Fruit fly (Drosophila melanogaster): ENCODE measurements around the gene Cph.

- TF ChIP-seq PHDP (tag; optimal IDR thresholded peaks at IDR 0.05) (no peak), CG10366 (GFP tag; IDR thresholded peaks at IDR 0.05) (no peak), sens-2 (GFP tag; IDR thresholded peaks at IDR 0.05) (no peak)
These were observed 35.5 kb upstream of the Cph start, which contains the start of gene CG4615 for dm6 chrX:7102013-7102520.
